Fruit fly (Drosophila melanogaster): ENCODE results near the gene PCNA2.

Gene PCNA2

dm6 chr2L:19582185-19582584 lies 1.6 kb downstream of the PCNA2 start, which contains the start of gene Hakai (continued):
- no peak for TF ChIP-seq Mio (GFP tag; optimal IDR thresholded peaks at IDR 0.05)
- peak in 1 of 2 experiments; percentile 72 for TF ChIP-seq foxo (GFP tag; optimal IDR thresholded peaks at IDR 0.05)
- TF ChIP-seq N (GFP tag; optimal IDR thresholded peaks at IDR 0.05): no peak
- peak; percentile 34 for TF ChIP-seq CG9705 (GFP tag; optimal IDR thresholded peaks at IDR 0.05)
- TF ChIP-seq HLH106 (tag; optimal IDR thresholded peaks at IDR 0.05): peak; percentile 48
- TF ChIP-seq tai (GFP tag; optimal IDR thresholded peaks at IDR 0.05): no peak
- no peak for TF ChIP-seq lola (GFP tag; optimal IDR thresholded peaks at IDR 0.05)
- TF ChIP-seq Abd-B (GFP tag; optimal IDR thresholded peaks at IDR 0.05): no peak
- TF ChIP-seq ey (GFP tag; optimal IDR thresholded peaks at IDR 0.05): peak; percentile 46
- TF ChIP-seq fru (GFP tag; optimal IDR thresholded peaks at IDR 0.05): peak; percentile 38
- TF ChIP-seq brk (GFP tag; optimal IDR thresholded peaks at IDR 0.05): no peak
- TF ChIP-seq dsf (GFP tag; optimal IDR thresholded peaks at IDR 0.05; ENCODE audit: borderline replicate concordance): no peak
- no peak for TF ChIP-seq CG32264 (GFP tag; optimal IDR thresholded peaks at IDR 0.05)
- TF ChIP-seq sv (GFP tag; optimal IDR thresholded peaks at IDR 0.05): peak; percentile 55

- TF ChIP-seq Rel (GFP tag; optimal IDR thresholded peaks at IDR 0.05) (no peak), Rel (tag; optimal IDR thresholded peaks at IDR 0.05) (peak; percentile 5), dmrt93B (GFP tag; optimal IDR thresholded peaks at IDR 0.05) (no peak)
Measured at dm6 chr2L:19579995-19580578, 3.7 kb downstream of the PCNA2 start, which contains the start of gene Pmvk. Gene Pmvk (minus strand): TSS chr2L:19580351.

dm6 chr2L:19577187-19577765 lies 6.5 kb downstream of the PCNA2 start, which contains the start of the genes spi and msb1l:
Gene spi (minus strand): TSS chr2L:19577315.
Gene msb1l (plus strand): TSS chr2L:19577701.
- peak; percentile 41 for TF ChIP-seq Sp1 (GFP tag; optimal IDR thresholded peaks at IDR 0.05)
- TF ChIP-seq ey (GFP tag; optimal IDR thresholded peaks at IDR 0.05): peak; percentile 23
- TF ChIP-seq N (GFP tag; optimal IDR thresholded peaks at IDR 0.05): no peak
- no peak for TF ChIP-seq lola (GFP tag; optimal IDR thresholded peaks at IDR 0.05)
- TF ChIP-seq CG32264 (GFP tag; optimal IDR thresholded peaks at IDR 0.05): no peak
- TF ChIP-seq psq (GFP tag; optimal IDR thresholded peaks at IDR 0.05): peak; percentile 36
- TF ChIP-seq sage (GFP tag; optimal IDR thresholded peaks at IDR 0.05): no peak
- peak in 1 of 2 experiments; percentile 69 for TF ChIP-seq foxo (GFP tag; optimal IDR thresholded peaks at IDR 0.05)
- peak; percentile 16 for TF ChIP-seq OdsH (GFP tag; optimal IDR thresholded peaks at IDR 0.05)
- no peak for TF ChIP-seq brk (GFP tag; optimal IDR thresholded peaks at IDR 0.05)
- no peak for TF ChIP-seq CrebA (GFP tag; optimal IDR thresholded peaks at IDR 0.05; ENCODE audit: borderline replicate concordance)
- TF ChIP-seq Dif (GFP tag; optimal IDR thresholded peaks at IDR 0.05; ENCODE audit: partially characterized antibody): no peak
- peak; percentile 72 for TF ChIP-seq HLH106 (tag; optimal IDR thresholded peaks at IDR 0.05)
- peak; percentile 48 for TF ChIP-seq rgr (GFP tag; optimal IDR thresholded peaks at IDR 0.05)
- TF ChIP-seq sv (GFP tag; optimal IDR thresholded peaks at IDR 0.05): no peak
- TF ChIP-seq Mio (GFP tag; optimal IDR thresholded peaks at IDR 0.05): no peak
- no peak for TF ChIP-seq tai (GFP tag; optimal IDR thresholded peaks at IDR 0.05)
- no peak for TF ChIP-seq pan (optimal IDR thresholded peaks at IDR 0.05)
- TF ChIP-seq Rel (GFP tag; optimal IDR thresholded peaks at IDR 0.05): no peak
- TF ChIP-seq Rel (tag; optimal IDR thresholded peaks at IDR 0.05): no peak
- no peak for TF ChIP-seq Hr78 (GFP tag; optimal IDR thresholded peaks at IDR 0.05)
- TF ChIP-seq Abd-B (GFP tag; optimal IDR thresholded peaks at IDR 0.05): no peak
- no peak for TF ChIP-seq usp (GFP tag; optimal IDR thresholded peaks at IDR 0.05)
- peak; percentile 44 for TF ChIP-seq dsf (GFP tag; optimal IDR thresholded peaks at IDR 0.05; ENCODE audit: borderline replicate concordance)
- TF ChIP-seq woc (GFP tag; optimal IDR thresholded peaks at IDR 0.05): peak; percentile 61
- no peak for TF ChIP-seq Hnf4 (GFP tag; optimal IDR thresholded peaks at IDR 0.05)
- TF ChIP-seq GATAd (GFP tag; optimal IDR thresholded peaks at IDR 0.05): no peak
- TF ChIP-seq CG9705 (GFP tag; optimal IDR thresholded peaks at IDR 0.05): peak; percentile 3
- no peak for TF ChIP-seq fru (GFP tag; optimal IDR thresholded peaks at IDR 0.05)
- TF ChIP-seq Myc (optimal IDR thresholded peaks at IDR 0.05): peak; percentile 75
- no peak for TF ChIP-seq Vsx2 (GFP tag; optimal IDR thresholded peaks at IDR 0.05; ENCODE audit: partially characterized antibody)
- peak; percentile 39 for TF ChIP-seq Hr83 (GFP tag; optimal IDR thresholded peaks at IDR 0.05; ENCODE audit: poor library complexity, severe bottlenecking)
- TF ChIP-seq dmrt93B (GFP tag; optimal IDR thresholded peaks at IDR 0.05): peak; percentile 20
- no peak for TF ChIP-seq br (GFP tag; optimal IDR thresholded peaks at IDR 0.05)
- TF ChIP-seq Dfd (GFP tag; optimal IDR thresholded peaks at IDR 0.05): no peak
- TF ChIP-seq h (GFP tag; optimal IDR thresholded peaks at IDR 0.05): peak; percentile 60
- TF ChIP-seq Jra (GFP tag; optimal IDR thresholded peaks at IDR 0.05): peak; percentile 2
- TF ChIP-seq jim (GFP tag; optimal IDR thresholded peaks at IDR 0.05): no peak
- no peak for TF ChIP-seq dl (GFP tag; optimal IDR thresholded peaks at IDR 0.05; ENCODE audit: insufficient read depth in 1 of 2, partially characterized antibody in 2 of 2)

All from whole organism, wandering third instar larva.